Fruit fly (Drosophila melanogaster) whole organism, embryonic: Measurements from ENCODE around the gene CG31381.

Experiments
- Aef1 ChIP-seq: fragments of 200-800 bp; sonication (Bioruptor generic); IDR thresholded peaks from 3 replicates; pipeline ENCODE4 v1.3.6; 2022; ENCODE audit warnings: missing biosample characterization, missing genetic modification characterization
- Awh ChIP-seq: fragments of 200-800 bp; sonication (Bioruptor generic); IDR thresholded peaks from 2 replicates; pipeline ENCODE4, ENCODE4 v1.3.6; 2022; ENCODE audit warnings: missing biosample characterization, missing genetic modification characterization
- CG11456 ChIP-seq: fragments of 200-800 bp; sonication (Bioruptor generic); IDR thresholded peaks from 3 replicates; pipeline ENCODE4 v1.3.6; 2022; ENCODE audit warnings: missing biosample characterization, missing genetic modification characterization
- CG13296 ChIP-seq: fragments of 200-800 bp; sonication (Bioruptor generic); optimal IDR thresholded peaks from 3 replicates; lab custom pipeline; 2018; ENCODE audit warnings: missing biosample characterization, mild to moderate bottlenecking, missing genetic modification characterization
- CG16779 ChIP-seq: fragments of 200-800 bp; sonication (Bioruptor generic); IDR thresholded peaks from 2 replicates; pipeline ENCODE4 v1.3.6; 2022; ENCODE audit warnings: missing biosample characterization, missing genetic modification characterization
- CG17802 ChIP-seq: fragments of 200-800 bp; sonication (Bioruptor generic); optimal IDR thresholded peaks from 2 replicates; lab custom pipeline; 2018; ENCODE audit warnings: missing biosample characterization, mild to moderate bottlenecking, missing genetic modification characterization, moderate library complexity
- CG2120 ChIP-seq: fragments of 200-800 bp; sonication (Bioruptor generic); optimal IDR thresholded peaks from 3 replicates; lab custom pipeline; 2016; ENCODE audit warnings: missing biosample characterization, missing genetic modification characterization
- CG2129 ChIP-seq: fragments of 200-800 bp; sonication (Bioruptor generic); IDR thresholded peaks from 2 replicates; pipeline ENCODE4 v1.3.6; 2022; ENCODE audit warnings: missing biosample characterization, missing genetic modification characterization; ENCODE audit not compliant: partially characterized antibody
- CG30403 ChIP-seq: fragments of 200-800 bp; sonication (Bioruptor generic); optimal IDR thresholded peaks from 3 replicates; lab custom pipeline; 2016; ENCODE audit warnings: missing biosample characterization, missing genetic modification characterization
- CG31224 ChIP-seq: fragments of 200-800 bp; sonication (Bioruptor generic); IDR thresholded peaks from 2 replicates; pipeline ENCODE4 v1.3.6; 2022; ENCODE audit warnings: missing biosample characterization, missing genetic modification characterization
- CG32772 ChIP-seq: fragments of 200-800 bp; sonication (Bioruptor generic); IDR thresholded peaks from 2 replicates; pipeline ENCODE4 v1.3.6; 2022; ENCODE audit warnings: missing biosample characterization, missing genetic modification characterization
- CG43689 ChIP-seq: fragments of 200-800 bp; sonication (Bioruptor generic); IDR thresholded peaks from 2 replicates; pipeline ENCODE4 v1.3.6; 2022; ENCODE audit warnings: missing biosample characterization, missing genetic modification characterization
- CG4854 ChIP-seq: fragments of 200-800 bp; sonication (Bioruptor generic); optimal IDR thresholded peaks from 2 replicates; lab custom pipeline; 2016; ENCODE audit warnings: missing biosample characterization, missing genetic modification characterization, inconsistent platforms
- Camta ChIP-seq: fragments of 200-800 bp; sonication (Bioruptor generic); optimal IDR thresholded peaks from 2 replicates; lab custom pipeline; 2016; ENCODE audit warnings: missing biosample characterization, missing genetic modification characterization
- Dfd ChIP-seq, 2 experiments: fragments of >200 bp; optimal IDR thresholded peaks; 2 replicates each; lab custom pipeline; 2017; ENCODE audit warnings: missing biosample characterization in 2 of 2, missing genetic modification characterization in 2 of 2
- Drgx ChIP-seq: fragments of 200-800 bp; sonication (Bioruptor generic); IDR thresholded peaks from 2 replicates; pipeline ENCODE4 v1.3.6; 2022; ENCODE audit warnings: missing biosample characterization, missing genetic modification characterization
- Ets65A ChIP-seq: fragments of 200-800 bp; sonication (Bioruptor generic); peaks from one replicate; lab custom pipeline; 2016; ENCODE audit warnings: missing biosample characterization, missing genetic modification characterization
- GATAe ChIP-seq: fragments of 200-800 bp; sonication (Bioruptor generic); conservative IDR thresholded peaks from 2 replicates; pipeline ENCODE4 v1.3.6; 2022; ENCODE audit warnings: missing biosample characterization, missing genetic modification characterization
- H2.0 ChIP-seq: fragments of 200-800 bp; sonication (Bioruptor generic); IDR thresholded peaks from 2 replicates; pipeline ENCODE4 v1.3.6; 2022; ENCODE audit warnings: missing biosample characterization, missing genetic modification characterization
- Hey ChIP-seq: fragments of 200-800 bp; sonication (Bioruptor generic); optimal IDR thresholded peaks from 3 replicates; lab custom pipeline; 2018; ENCODE audit warnings: missing biosample characterization, mild to moderate bottlenecking, missing genetic modification characterization
- Hsf ChIP-seq: fragments of 200-800 bp; sonication (Bioruptor generic); optimal IDR thresholded peaks from 3 replicates; lab custom pipeline; 2016; ENCODE audit warnings: missing biosample characterization, missing genetic modification characterization
- Mad ChIP-seq: fragments of 200-800 bp; sonication (Bioruptor generic); optimal IDR thresholded peaks from 2 replicates; lab custom pipeline; 2016; ENCODE audit warnings: missing biosample characterization, missing genetic modification characterization
- Ravus ChIP-seq: fragments of 200-800 bp; sonication (Bioruptor generic); IDR thresholded peaks from 2 replicates; pipeline ENCODE4 v1.3.6; 2022; ENCODE audit warnings: missing biosample characterization, missing genetic modification characterization
- Rx ChIP-seq: fragments of 200-800 bp; sonication (Bioruptor generic); IDR thresholded peaks from 2 replicates; pipeline ENCODE4 v1.3.6; 2022; ENCODE audit warnings: missing biosample characterization, missing genetic modification characterization
- Side ChIP-seq: fragments of 200-800 bp; sonication (Bioruptor generic); optimal IDR thresholded peaks from 2 replicates; lab custom pipeline; 2016; ENCODE audit warnings: missing biosample characterization, missing genetic modification characterization
- Stat92E ChIP-seq, 3 experiments: fragments of >200 bp in 2 of 3; fragments of 200-800 bp in 1 of 3; sonication (Bioruptor generic) in 1 of 3; optimal IDR thresholded peaks; 2 replicates each; lab custom pipeline; 2017 to 2019; ENCODE audit warnings: missing biosample characterization in 3 of 3, missing genetic modification characterization in 3 of 3, mild to moderate bottlenecking in 1 of 3, moderate library complexity in 1 of 3
- Tbp ChIP-seq: fragments of >200 bp; optimal IDR thresholded peaks from 2 replicates; lab custom pipeline; 2018; ENCODE audit warnings: missing biosample characterization, missing genetic modification characterization
- Xrp1 ChIP-seq: fragments of 200-800 bp; sonication (Bioruptor generic); IDR thresholded peaks from 2 replicates; pipeline ENCODE4 v1.3.6; 2022; ENCODE audit warnings: missing biosample characterization, missing genetic modification characterization
- chinmo ChIP-seq: fragments of 200-800 bp; sonication (Bioruptor generic); IDR thresholded peaks from 4 replicates; pipeline ENCODE4 v1.3.6; 2022; ENCODE audit warnings: missing biosample characterization, missing genetic modification characterization; ENCODE audit not compliant: partially characterized antibody
- ci ChIP-seq: fragments of 200-800 bp; sonication (Bioruptor generic); IDR thresholded peaks from 3 replicates; pipeline ENCODE4 v1.3.6; 2022; ENCODE audit warnings: missing biosample characterization, missing genetic modification characterization
- corto ChIP-seq: fragments of 200-800 bp; sonication (Bioruptor generic); optimal IDR thresholded peaks from 2 replicates; lab custom pipeline; 2016; ENCODE audit warnings: missing biosample characterization, mild to moderate bottlenecking, missing genetic modification characterization, moderate library complexity
- cwo ChIP-seq: fragments of 200-800 bp; sonication (Bioruptor generic); optimal IDR thresholded peaks from 3 replicates; lab custom pipeline; 2017; ENCODE audit warnings: missing biosample characterization, missing genetic modification characterization, mild to moderate bottlenecking, moderate library complexity, missing genetic modification reagents
- danr ChIP-seq: fragments of 200-800 bp; sonication (Bioruptor generic); IDR thresholded peaks from 2 replicates; pipeline ENCODE4 v1.3.6; 2022; ENCODE audit warnings: missing biosample characterization, missing genetic modification characterization
- dimm ChIP-seq: fragments of 200-800 bp; sonication (Bioruptor generic); IDR thresholded peaks from 2 replicates; pipeline ENCODE4 v1.3.6; 2022; ENCODE audit warnings: missing biosample characterization, missing genetic modification characterization
- disco-r ChIP-seq: fragments of 200-800 bp; sonication (Bioruptor generic); optimal IDR thresholded peaks from 2 replicates; lab custom pipeline; 2016; ENCODE audit warnings: missing biosample characterization, missing genetic modification characterization
- gcm ChIP-seq: fragments of 200-800 bp; sonication (Bioruptor generic); optimal IDR thresholded peaks from 2 replicates; lab custom pipeline; 2019; ENCODE audit warnings: missing biosample characterization, mild to moderate bottlenecking, missing genetic modification characterization, moderate library complexity
- lab ChIP-seq: fragments of 200-800 bp; sonication (Bioruptor generic); optimal IDR thresholded peaks from 3 replicates; lab custom pipeline; 2017; ENCODE audit warnings: missing biosample characterization, missing genetic modification characterization, mild to moderate bottlenecking, moderate library complexity, missing genetic modification reagents
- nerfin-2 ChIP-seq: fragments of 200-800 bp; sonication (Bioruptor generic); IDR thresholded peaks from 2 replicates; pipeline ENCODE4 v1.3.6; 2022; ENCODE audit warnings: missing biosample characterization, missing genetic modification characterization; ENCODE audit not compliant: partially characterized antibody
- p53 ChIP-seq: fragments of 200-800 bp; sonication (Bioruptor generic); optimal IDR thresholded peaks from 2 replicates; lab custom pipeline; 2016; ENCODE audit warnings: missing biosample characterization, missing genetic modification characterization
- pfk ChIP-seq: fragments of 200-800 bp; sonication (Bioruptor generic); optimal IDR thresholded peaks from 2 replicates; lab custom pipeline; 2018; ENCODE audit warnings: missing biosample characterization, mild to moderate bottlenecking, missing genetic modification characterization, moderate library complexity
- pnt ChIP-seq: fragments of 200-800 bp; sonication (Bioruptor generic); optimal IDR thresholded peaks from 3 replicates; lab custom pipeline; 2016; ENCODE audit warnings: missing biosample characterization, missing genetic modification characterization
- sc ChIP-seq, 3 experiments: fragments of >200 bp in 2 of 3; fragments of 200-800 bp in 1 of 3; sonication (Bioruptor generic) in 1 of 3; optimal IDR thresholded peaks; 2 replicates in 2 of 3; 3 replicates in 1 of 3; lab custom pipeline; 2017; ENCODE audit warnings: mild to moderate bottlenecking in 1 of 3, missing biosample characterization in 1 of 3, missing genetic modification characterization in 1 of 3, missing genetic modification reagents in 1 of 3
- sd ChIP-seq: fragments of 200-800 bp; sonication (Bioruptor generic); optimal IDR thresholded peaks from 3 replicates; lab custom pipeline; 2018; ENCODE audit warnings: missing biosample characterization, mild to moderate bottlenecking, missing genetic modification characterization, moderate library complexity
- sim ChIP-seq: fragments of 200-800 bp; sonication (Bioruptor generic); IDR thresholded peaks from 2 replicates; pipeline ENCODE4 v1.3.6; 2022; ENCODE audit warnings: missing biosample characterization, missing genetic modification characterization
- sqz ChIP-seq: fragments of 200-800 bp; sonication (Bioruptor generic); optimal IDR thresholded peaks from 3 replicates; lab custom pipeline; 2018; ENCODE audit warnings: missing biosample characterization, mild to moderate bottlenecking, missing genetic modification characterization
- tgo ChIP-seq: fragments of 200-800 bp; sonication (Bioruptor generic); IDR thresholded peaks from 3 replicates; pipeline ENCODE4 v1.3.6; 2022; ENCODE audit warnings: missing biosample characterization, missing genetic modification characterization
- vvl ChIP-seq: fragments of 200-800 bp; sonication (Bioruptor generic); IDR thresholded peaks from 2 replicates; pipeline ENCODE4 v1.3.6; 2022; ENCODE audit warnings: missing biosample characterization, missing genetic modification characterization
- z ChIP-seq: fragments of 200-800 bp; sonication (Bioruptor generic); IDR thresholded peaks from 3 replicates; pipeline ENCODE4 v1.3.6; 2022; ENCODE audit warnings: missing biosample characterization, missing genetic modification characterization
- zen ChIP-seq: fragments of 200-800 bp; sonication (Bioruptor generic); optimal IDR thresholded peaks from 3 replicates; lab custom pipeline; 2018; ENCODE audit warnings: missing biosample characterization, mild to moderate bottlenecking, missing genetic modification characterization, moderate library complexity

The CG31381 gene

DNA sequence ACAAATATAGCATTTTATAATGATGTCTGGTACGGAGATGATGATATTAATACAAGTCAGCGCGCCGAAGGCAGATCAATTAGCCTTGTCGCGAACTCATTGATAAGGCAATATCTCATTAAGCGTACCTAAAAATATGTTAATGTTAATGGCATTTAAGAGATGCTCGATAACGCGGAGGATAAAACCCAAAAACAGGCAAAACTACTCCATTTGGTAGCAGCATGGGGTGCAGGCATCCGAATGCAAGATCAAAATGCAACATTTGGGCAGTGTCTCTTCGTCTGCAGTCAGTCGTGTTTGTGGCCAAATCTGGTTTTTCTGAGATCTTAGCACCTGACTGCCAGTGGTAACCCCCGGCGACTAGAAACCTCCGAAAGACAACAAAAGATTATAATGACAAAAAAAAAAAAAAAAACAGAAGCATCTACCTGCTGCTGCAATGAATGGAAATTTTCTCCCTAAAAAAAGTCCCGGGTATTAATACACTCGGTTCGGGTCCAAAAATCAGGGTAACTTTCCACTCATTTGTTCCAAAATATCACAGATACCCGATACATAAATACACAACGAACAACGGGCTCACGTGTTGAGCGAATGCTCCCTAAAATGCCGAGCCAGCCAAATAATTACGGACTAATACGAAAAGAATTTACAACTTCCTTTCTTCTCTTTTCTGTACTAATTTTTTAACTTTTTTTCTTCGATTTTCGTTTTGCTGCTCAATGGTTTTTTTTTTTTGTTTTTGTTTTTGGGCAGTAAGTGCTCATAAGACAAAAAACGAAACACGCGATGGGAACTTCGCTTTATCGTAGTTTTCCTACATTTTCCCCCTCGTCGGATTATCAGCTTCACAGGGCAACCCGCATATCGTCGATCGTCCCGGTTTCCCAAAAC lies 30.6 kb upstream of the CG31381 start (continued):
- TF ChIP-seq sqz (GFP tag; lab: Kevin White, UChicago), result peak; percentile 80
- no peak for TF ChIP-seq Stat92E (GFP tag; optimal IDR thresholded peaks at IDR 0.05; lab: Kevin White, UChicago)
- no peak for TF ChIP-seq Rx (GFP tag; lab: Robert Waterston, UW)
- TF ChIP-seq Mad, result no peak
- TF ChIP-seq Tbp (GFP tag; lab: Kevin White, UChicago), result no peak
- TF ChIP-seq CG16779 (GFP tag; lab: Robert Waterston, UW), result no peak
- no peak for TF ChIP-seq dimm
- TF ChIP-seq CG2120, result no peak
- TF ChIP-seq Awh (GFP tag; lab: Robert Waterston, UW), result peak; percentile 45; the same call in 1 of the 2 replicates
- no peak for TF ChIP-seq cwo (GFP tag; lab: Kevin White, UChicago)
- no peak for TF ChIP-seq Dfd (GFP tag; optimal IDR thresholded peaks at IDR 0.05; lab: Kevin White, UChicago)
- no peak for TF ChIP-seq CG11456 (GFP tag; lab: Robert Waterston, UW)
- TF ChIP-seq zen (tag; lab: Kevin White, UChicago), result peak; percentile 84
- TF ChIP-seq Camta, result no peak
- TF ChIP-seq Hsf, result no peak
- no peak for TF ChIP-seq Hey (tag; lab: Kevin White, UChicago)
- 0 out of 2 replicates have a peak, but pooled peaks have one; percentile 30 for TF ChIP-seq CG32772
- TF ChIP-seq Aef1 (GFP tag; lab: Robert Waterston, UW), result no peak
- 0 out of 2 replicates have a peak, but pooled peaks have one; percentile 19 for TF ChIP-seq vvl
- no peak for TF ChIP-seq CG31224
- no peak for TF ChIP-seq danr (GFP tag; lab: Robert Waterston, UW)
- no peak for TF ChIP-seq ci (GFP tag; lab: Robert Waterston, UW)
- no peak for TF ChIP-seq Xrp1 (GFP tag; lab: Robert Waterston, UW)
- TF ChIP-seq gcm (GFP tag; lab: Kevin White, UChicago), result peak; percentile 76
- TF ChIP-seq H2.0 (GFP tag; lab: Robert Waterston, UW), result no peak
- TF ChIP-seq nerfin-2 (GFP tag; lab: Robert Waterston, UW), result no peak
- TF ChIP-seq Drgx (GFP tag; lab: Robert Waterston, UW), result no peak
- no peak for TF ChIP-seq GATAe (GFP tag; lab: Robert Waterston, UW)
- TF ChIP-seq Side (GFP tag; lab: Kevin White, UChicago), result no peak
- TF ChIP-seq sd (tag; lab: Kevin White, UChicago), result no peak
- TF ChIP-seq sim, result no peak
- no peak for TF ChIP-seq tgo (GFP tag; lab: Robert Waterston, UW)
- no peak for TF ChIP-seq CG17802 (tag; lab: Kevin White, UChicago)
- TF ChIP-seq sc (optimal IDR thresholded peaks at IDR 0.05; lab: Kevin White, UChicago), result no peak
- no peak for TF ChIP-seq sc (GFP tag; optimal IDR thresholded peaks at IDR 0.05; lab: Kevin White, UChicago)
- no peak for TF ChIP-seq Ets65A (GFP tag; lab: Kevin White, UChicago)
- TF ChIP-seq z (GFP tag; lab: Robert Waterston, UW), result peak; percentile 64; the same call in 1 of the 3 replicates

- no peak for TF ChIP-seq corto (GFP tag; lab: Kevin White, UChicago)
- no peak for TF ChIP-seq pfk (GFP tag; lab: Kevin White, UChicago)
- TF ChIP-seq CG17802 (tag; lab: Kevin White, UChicago), result peak; percentile 36
- TF ChIP-seq lab (GFP tag; lab: Kevin White, UChicago), result no peak
- peak; percentile 80 for TF ChIP-seq CG30403 (GFP tag; lab: Kevin White, UChicago)
- peak; percentile 34 for TF ChIP-seq disco-r (GFP tag; lab: Kevin White, UChicago)
- TF ChIP-seq CG13296 (GFP tag; lab: Kevin White, UChicago), result no peak
- no peak; the same call in 3 of the 4 replicates for TF ChIP-seq chinmo (GFP tag; lab: Robert Waterston, UW)
- TF ChIP-seq pnt (GFP tag; lab: Kevin White, UChicago), result peak; percentile 58
- TF ChIP-seq CG43689 (GFP tag; lab: Robert Waterston, UW), result no peak
- TF ChIP-seq CG2129, result 0 out of 2 replicates have a peak, but pooled peaks have one; percentile 16
- TF ChIP-seq CG16779 (GFP tag; lab: Robert Waterston, UW), result peak; percentile 85
- peak; percentile 65 for TF ChIP-seq CG4854 (GFP tag; lab: Kevin White, UChicago)
- TF ChIP-seq CG2120, result peak; percentile 94
- TF ChIP-seq Ravus (GFP tag; lab: Robert Waterston, UW), result no peak
- TF ChIP-seq CG11456 (GFP tag; lab: Robert Waterston, UW), result peak; percentile 85
- TF ChIP-seq p53 (GFP tag; lab: Kevin White, UChicago), result peak; percentile 15
- TF ChIP-seq GATAe (GFP tag; lab: Robert Waterston, UW), result no peak; the same call in 1 of the 2 replicates
- no peak for TF ChIP-seq dimm
Observed at dm6 chr3R:24850420-24850819, 26.4 kb upstream of the CG31381 start, which contains the start of gene CG7006. Gene CG7006 (plus strand): TSS chr3R:24850627.
